Worm (Caenorhabditis elegans): Measurements from ENCODE around the gene smf-3.

DNA sequence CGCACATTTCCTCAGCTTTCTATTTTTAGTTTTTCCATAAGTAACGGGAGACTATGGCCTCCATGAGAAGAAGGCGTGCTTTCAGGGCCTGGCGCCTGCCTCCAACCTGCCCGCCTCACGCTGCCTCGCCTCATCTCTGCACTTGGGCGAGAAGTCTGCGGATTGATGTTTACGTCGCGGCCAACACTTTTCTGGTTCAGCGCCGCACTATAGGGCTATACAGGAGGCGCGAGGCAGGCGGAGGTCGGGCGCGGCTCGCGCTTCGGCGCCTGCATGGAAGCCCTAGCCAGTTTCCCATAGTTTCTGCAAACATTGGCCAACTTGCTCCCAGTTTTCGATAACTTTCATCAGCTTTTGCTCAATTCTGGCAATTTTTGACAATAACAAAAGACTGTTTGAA is 45.5 kb upstream of the smf-3 start:
- no peak for TF ChIP-seq egl-27 (tag; optimal IDR thresholded peaks at IDR 0.05)
- TF ChIP-seq elt-1 (tag; optimal IDR thresholded peaks at IDR 0.05), result no peak
- no peak for TF ChIP-seq snpc-4 (tag; optimal IDR thresholded peaks at IDR 0.05)
- no peak for TF ChIP-seq nhr-12 (tag; optimal IDR thresholded peaks at IDR 0.05)
- TF ChIP-seq aly-2 (tag; optimal IDR thresholded peaks at IDR 0.05), result no peak
- TF ChIP-seq nhr-237 (tag; optimal IDR thresholded peaks at IDR 0.05), result no peak

Data from whole organism, L3 larva.